Fruit fly (Drosophila melanogaster) Kc167 (cell line): ENCODE measurements around the gene CG17294.

ENCODE experiments used
- Myc ChIP-seq: fragments of >200 bp; optimal IDR thresholded peaks from 2 replicates; lab custom pipeline; 2017; ENCODE audit warnings: missing external identifiers
- Sin3A ChIP-seq: fragments of >200 bp; optimal IDR thresholded peaks from 2 replicates; lab custom pipeline; 2018; ENCODE audit warnings: missing external identifiers
- h ChIP-seq: fragments of >200 bp; optimal IDR thresholded peaks from 3 replicates; lab custom pipeline; 2018; ENCODE audit warnings: missing external identifiers
- insv ChIP-seq: fragments of >200 bp; optimal IDR thresholded peaks from 3 replicates; lab custom pipeline; 2018; ENCODE audit warnings: missing external identifiers
- psq ChIP-seq: fragments of >200 bp; optimal IDR thresholded peaks from 2 replicates; lab custom pipeline; 2017; ENCODE audit warnings: missing external identifiers
- ttk ChIP-seq: sonication (Bioruptor generic); optimal IDR thresholded peaks from 2 replicates; lab custom pipeline; 2017; ENCODE audit warnings: missing external identifiers

DNA sequence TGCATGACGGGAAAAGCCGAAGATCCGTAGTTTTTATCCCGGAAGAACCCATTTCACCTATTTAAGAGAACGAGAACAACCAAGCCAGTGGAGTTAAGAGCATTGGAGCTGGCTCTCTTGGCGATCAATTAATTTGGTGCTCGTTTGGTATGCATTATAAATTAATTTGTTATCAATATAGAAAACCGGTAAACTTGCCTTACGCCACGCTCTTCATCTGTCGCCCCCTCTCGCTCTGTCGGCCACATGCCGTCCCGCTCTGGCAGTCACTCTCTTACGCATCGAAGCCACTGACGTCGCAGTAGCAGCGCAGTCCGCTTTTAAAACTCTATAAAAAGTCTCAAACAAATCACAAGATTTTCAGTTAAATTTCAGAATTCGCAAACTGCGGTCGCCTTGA, 30.6 kb upstream of the CG17294 start, which contains the start of gene CG7778:
- TF ChIP-seq ttk (no peak), psq (lab: Kevin White, UChicago) (no peak), h (lab: Kevin White, UChicago) (no peak), Myc (lab: Kevin White, UChicago) (no peak), insv (lab: Kevin White, UChicago) (no peak), Sin3A (no peak)
